Worm (Caenorhabditis elegans) whole organism, L4/young adult: ENCODE results near the gene F07G11.1.

ENCODE experiments used
- W03F9.2 ChIP-seq: fragments of 150-350 bp; optimal IDR thresholded peaks from 2 replicates; lab custom pipeline; 2014; ENCODE audit warnings: missing biosample characterization, missing genetic modification characterization
- dao-5 ChIP-seq: sonication (generic microtip); optimal IDR thresholded peaks from 2 replicates; lab custom pipeline; 2016; ENCODE audit warnings: missing genotype, missing genetic modification characterization, moderate library complexity, missing compliant biosample characterization
- him-1 ChIP-seq: sonication (generic microtip); optimal IDR thresholded peaks from 2 replicates; lab custom pipeline; 2016; ENCODE audit warnings: missing genotype, missing genetic modification reagents, missing genetic modification characterization, missing compliant biosample characterization

DNA sequence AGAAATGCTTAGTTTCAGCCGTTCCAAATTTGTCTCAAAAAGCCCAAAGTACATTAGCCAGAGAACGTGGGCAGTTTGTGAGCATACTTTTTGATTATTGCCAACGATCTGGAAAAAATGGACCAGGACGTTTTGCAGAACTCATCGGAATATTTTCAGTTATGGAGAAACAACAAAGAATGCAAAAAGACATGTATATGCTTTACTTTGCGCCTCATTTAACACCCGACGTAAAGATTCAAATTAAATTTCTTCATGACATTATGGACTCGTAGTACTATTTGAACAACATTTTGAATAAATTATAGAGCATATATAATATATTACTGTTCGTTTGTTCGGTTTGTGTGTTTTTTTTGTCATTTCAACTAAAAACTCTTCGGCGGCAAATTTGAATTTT is 36.3 kb downstream of the F07G11.1 start, which contains the start of gene srh-244:
- TF ChIP-seq him-1 (tag; lab: Kevin White, UChicago), result no peak
- TF ChIP-seq W03F9.2 (tag; lab: Kevin White, UChicago), result no peak
- TF ChIP-seq dao-5 (tag; lab: Kevin White, UChicago), result no peak
